Worm (Caenorhabditis elegans) whole organism, L4 larva: ENCODE results near the gene msh-5.

Experiments used
- D1046.2 ChIP-seq: fragments of 200-800 bp; sonication (Bioruptor generic); IDR thresholded peaks from 2 replicates; pipeline ENCODE4 v1.3.6; 2022; ENCODE audit warnings: missing genetic modification characterization, missing compliant biosample characterization
- F26F4.8 ChIP-seq: fragments of 200-800 bp; sonication (Bioruptor generic); conservative IDR thresholded peaks from 2 replicates; pipeline ENCODE4 v1.3.6; 2022; ENCODE audit warnings: missing genetic modification characterization, missing compliant biosample characterization
- F37D6.2 ChIP-seq: sonication (generic microtip); optimal IDR thresholded peaks from 2 replicates; lab custom pipeline; 2016; ENCODE audit warnings: mild to moderate bottlenecking, missing genetic modification characterization, missing compliant biosample characterization
- F44E2.7 ChIP-seq: fragments of 200-800 bp; sonication (Bioruptor generic); IDR thresholded peaks from 2 replicates; pipeline ENCODE4 v2.1.2; 2022; ENCODE audit warnings: missing genetic modification characterization, missing compliant biosample characterization
- F49E8.2 ChIP-seq: sonication (generic microtip); optimal IDR thresholded peaks from 2 replicates; lab custom pipeline; 2016; ENCODE audit warnings: missing compliant biosample characterization, mild to moderate bottlenecking, missing genetic modification characterization, borderline replicate concordance
- Y105C5A.15 ChIP-seq: fragments of 200-800 bp; sonication (Bioruptor generic); IDR thresholded peaks from 2 replicates; pipeline ENCODE4 v1.3.6; 2022; ENCODE audit warnings: missing genetic modification characterization, missing compliant biosample characterization
- Y75B8A.6 ChIP-seq: fragments of 200-800 bp; sonication (Bioruptor generic); IDR thresholded peaks from 2 replicates; pipeline ENCODE4 v1.3.6; 2022; ENCODE audit warnings: missing genetic modification reagents, missing genetic modification characterization, missing compliant biosample characterization
- attf-4 ChIP-seq: sonication (generic microtip); optimal IDR thresholded peaks from 3 replicates; lab custom pipeline; 2017; ENCODE audit warnings: missing biosample characterization, missing genetic modification characterization
- ceh-20 ChIP-seq: fragments of 200-800 bp; sonication (Bioruptor generic); IDR thresholded peaks from 2 replicates; pipeline ENCODE4 v1.3.6; 2022; ENCODE audit warnings: missing genetic modification reagents, missing genetic modification characterization, missing compliant biosample characterization
- ceh-28 ChIP-seq: fragments of 150-350 bp; optimal IDR thresholded peaks from 2 replicates; lab custom pipeline; 2014; ENCODE audit warnings: missing biosample characterization, missing genetic modification reagents, missing genetic modification characterization
- ceh-82 ChIP-seq: sonication (generic microtip); optimal IDR thresholded peaks from 2 replicates; lab custom pipeline; 2017; ENCODE audit warnings: missing biosample characterization, missing genetic modification characterization
- cey-2 ChIP-seq: sonication (generic microtip); optimal IDR thresholded peaks from 3 replicates; lab custom pipeline; 2017; ENCODE audit warnings: missing genetic modification characterization, mild to moderate bottlenecking, missing compliant biosample characterization, antibody characterized with exemption, borderline replicate concordance; ENCODE audit not compliant: insufficient read depth
- daf-12 ChIP-seq: fragments of 150-350 bp; optimal IDR thresholded peaks from 2 replicates; lab custom pipeline; 2014; ENCODE audit warnings: missing biosample characterization, missing genetic modification reagents, missing genetic modification characterization
- daf-16 ChIP-seq, 3 experiments: sonication (generic microtip); optimal IDR thresholded peaks; 2 replicates each; lab custom pipeline; 2016 to 2017; ENCODE audit warnings: missing genetic modification characterization in 3 of 3, missing genetic modification reagents in 3 of 3, mild to moderate bottlenecking in 2 of 3, missing compliant biosample characterization in 2 of 3, missing biosample characterization in 1 of 3, moderate library complexity in 1 of 3
- dmd-6 ChIP-seq: fragments of 200-800 bp; sonication (Bioruptor generic); IDR thresholded peaks from 2 replicates; pipeline ENCODE4 v1.3.6; 2022; ENCODE audit warnings: missing genetic modification reagents, missing genetic modification characterization, missing compliant biosample characterization
- dmd-8 ChIP-seq: fragments of 200-800 bp; sonication (Bioruptor generic); IDR thresholded peaks from 2 replicates; pipeline ENCODE4 v1.3.6; 2022; ENCODE audit warnings: missing genetic modification characterization, missing compliant biosample characterization
- dpl-1 ChIP-seq: fragments of 150-350 bp; optimal IDR thresholded peaks from 2 replicates; lab custom pipeline; 2014; ENCODE audit warnings: missing biosample characterization, missing genetic modification reagents, missing genetic modification characterization
- fos-1 ChIP-seq: fragments of 150-350 bp; optimal IDR thresholded peaks from 2 replicates; lab custom pipeline; 2014; ENCODE audit warnings: missing biosample characterization, missing genetic modification characterization
- hif-1 ChIP-seq, 2 experiments: sonication (generic microtip); optimal IDR thresholded peaks; 2 replicates each; lab custom pipeline; 2016 to 2017; ENCODE audit warnings: missing compliant biosample characterization in 2 of 2, missing genetic modification characterization in 2 of 2, missing genetic modification reagents in 2 of 2, missing genotype in 2 of 2, mild to moderate bottlenecking in 1 of 2
- hmg-1.1 ChIP-seq: fragments of 200-800 bp; sonication (Bioruptor generic); IDR thresholded peaks from 2 replicates; pipeline ENCODE4 v1.3.6; 2022; ENCODE audit warnings: missing genetic modification reagents, missing genetic modification characterization, missing compliant biosample characterization
- lin-1 ChIP-seq: fragments of 200-800 bp; sonication (Bioruptor generic); IDR thresholded peaks from 2 replicates; pipeline ENCODE4 v1.3.6; 2022; ENCODE audit warnings: missing genetic modification reagents, missing genetic modification characterization, missing compliant biosample characterization
- lin-29 ChIP-seq: fragments of 200-800 bp; sonication (Bioruptor generic); IDR thresholded peaks from 2 replicates; pipeline ENCODE4 v1.3.6; 2022; ENCODE audit warnings: missing genetic modification reagents, missing genetic modification characterization, missing compliant biosample characterization
- lin-39 ChIP-seq: fragments of 150-350 bp; optimal IDR thresholded peaks from 2 replicates; lab custom pipeline; 2014; ENCODE audit warnings: missing biosample characterization, missing genetic modification reagents, missing genetic modification characterization
- madf-5 ChIP-seq, 2 experiments: fragments of 200-800 bp; sonication (Bioruptor generic); IDR thresholded peaks; 2 replicates each; pipeline ENCODE4 v1.3.6; 2022; ENCODE audit warnings: missing compliant biosample characterization in 2 of 2, missing genetic modification characterization in 2 of 2
- mdl-1 ChIP-seq, 2 experiments: fragments of 150-350 bp in 1 of 2; sonication (generic microtip) in 1 of 2; optimal IDR thresholded peaks; 2 replicates each; lab custom pipeline; 2014 to 2017; ENCODE audit warnings: missing biosample characterization in 2 of 2, missing genetic modification characterization in 2 of 2
- mxl-2 ChIP-seq: fragments of 200-800 bp; sonication (Bioruptor generic); conservative IDR thresholded peaks from 2 replicates; pipeline ENCODE4 v1.3.6; 2022; ENCODE audit warnings: missing genetic modification reagents, missing genetic modification characterization, missing compliant biosample characterization
- nhr-102 ChIP-seq: sonication (generic microtip); optimal IDR thresholded peaks from 2 replicates; lab custom pipeline; 2016; ENCODE audit warnings: mild to moderate bottlenecking, missing genetic modification characterization, moderate library complexity, missing compliant biosample characterization
- nhr-25 ChIP-seq: sonication (generic microtip); optimal IDR thresholded peaks from 2 replicates; lab custom pipeline; 2017; ENCODE audit warnings: missing genetic modification characterization, mild to moderate bottlenecking, missing compliant biosample characterization, antibody characterized with exemption, moderate library complexity, borderline replicate concordance; ENCODE audit not compliant: insufficient read depth
- nhr-28 ChIP-seq: fragments of 150-350 bp; optimal IDR thresholded peaks from 2 replicates; lab custom pipeline; 2014; ENCODE audit warnings: missing biosample characterization, missing genetic modification characterization
- nhr-76 ChIP-seq: fragments of 150-350 bp; optimal IDR thresholded peaks from 2 replicates; lab custom pipeline; 2014; ENCODE audit warnings: missing biosample characterization, missing genetic modification characterization
- rbr-2 ChIP-seq: sonication (generic microtip); optimal IDR thresholded peaks from 2 replicates; lab custom pipeline; 2016; ENCODE audit warnings: missing genotype, missing genetic modification characterization, missing compliant biosample characterization
- saeg-2 ChIP-seq: fragments of 200-800 bp; sonication (Bioruptor generic); IDR thresholded peaks from 2 replicates; pipeline ENCODE4 v1.3.6; 2022; ENCODE audit warnings: missing genetic modification reagents, missing genetic modification characterization, missing compliant biosample characterization
- snpc-1.2 ChIP-seq: fragments of 200-800 bp; sonication (Bioruptor generic); IDR thresholded peaks from 2 replicates; pipeline ENCODE4 v1.3.6; 2022; ENCODE audit warnings: missing genetic modification reagents, missing genetic modification characterization, missing compliant biosample characterization
- snpc-4 ChIP-seq: fragments of 150-350 bp; optimal IDR thresholded peaks from 2 replicates; lab custom pipeline; 2014; ENCODE audit warnings: missing biosample characterization, missing genetic modification characterization
- tag-97 ChIP-seq: fragments of 200-800 bp; sonication (Bioruptor generic); IDR thresholded peaks from 2 replicates; pipeline ENCODE4 v1.3.6; 2022; ENCODE audit warnings: missing genetic modification characterization, missing compliant biosample characterization
- tra-1 ChIP-seq: fragments of 200-800 bp; sonication (Bioruptor generic); IDR thresholded peaks from 2 replicates; pipeline ENCODE4 v1.3.6; 2022; ENCODE audit warnings: missing genetic modification reagents, missing genetic modification characterization, missing compliant biosample characterization
- zag-1 ChIP-seq: fragments of 150-350 bp; optimal IDR thresholded peaks from 2 replicates; lab custom pipeline; 2014; ENCODE audit warnings: missing biosample characterization, missing genetic modification characterization
- zfp-3 ChIP-seq: fragments of 200-800 bp; sonication (Bioruptor generic); conservative IDR thresholded peaks from 2 replicates; pipeline ENCODE4 v1.3.6; 2022; ENCODE audit warnings: missing genetic modification reagents, missing genetic modification characterization, missing compliant biosample characterization
- zip-2 ChIP-seq: fragments of 150-350 bp; optimal IDR thresholded peaks from 2 replicates; lab custom pipeline; 2014; ENCODE audit warnings: missing biosample characterization, missing genetic modification characterization

Gene msh-5

ce11 chrIV:13180723-13181122, 25.7 kb downstream of the msh-5 start, which contains the start of gene F58D2.3:
F58D2.3 (minus strand) TSS chrIV:13180823.
- TF ChIP-seq rbr-2 (tag; lab: Kevin White, UChicago): no peak
- TF ChIP-seq F49E8.2: no peak
- no peak for TF ChIP-seq dpl-1 (GFP tag; lab: Kevin White, UChicago)
- TF ChIP-seq mdl-1 (tag; optimal IDR thresholded peaks at IDR 0.05; lab: Kevin White, UChicago): no peak
- TF ChIP-seq nhr-76 (tag; lab: Kevin White, UChicago): no peak
- no peak for TF ChIP-seq D1046.2 (GFP tag; lab: Robert Waterston, UW)
- TF ChIP-seq nhr-28: no peak
- TF ChIP-seq dmd-6 (GFP tag; lab: Robert Waterston, UW): no peak
- no peak for TF ChIP-seq snpc-4 (tag; lab: Kevin White, UChicago)
- TF ChIP-seq zip-2 (tag; lab: Kevin White, UChicago): no peak
- TF ChIP-seq snpc-1.2 (GFP tag; lab: Robert Waterston, UW): no peak
- no peak for TF ChIP-seq saeg-2
- TF ChIP-seq cey-2 (tag; lab: Kevin White, UChicago): no peak

ce11 chrIV:13188959-13189358, 33.9 kb downstream of the msh-5 start, which contains the start of gene F58D2.4:
F58D2.4 (minus strand) TSS chrIV:13189059.
- no peak for TF ChIP-seq tra-1 (GFP tag; lab: Robert Waterston, UW)
- TF ChIP-seq hif-1 (tag; optimal IDR thresholded peaks at IDR 0.05; lab: Kevin White, UChicago): no peak
- TF ChIP-seq attf-4: no peak
- TF ChIP-seq ceh-20: no peak
- no peak for TF ChIP-seq nhr-76 (tag; lab: Kevin White, UChicago)
- no peak for TF ChIP-seq nhr-25 (tag; lab: Kevin White, UChicago)
- TF ChIP-seq zag-1 (tag; lab: Kevin White, UChicago): no peak
- no peak for TF ChIP-seq Y75B8A.6 (GFP tag; lab: Robert Waterston, UW)
- TF ChIP-seq F44E2.7 (GFP tag; lab: Robert Waterston, UW): no peak
- no peak for TF ChIP-seq daf-16 (GFP tag; optimal IDR thresholded peaks at IDR 0.05; lab: Kevin White, UChicago)
- no peak for TF ChIP-seq daf-16 (tag; optimal IDR thresholded peaks at IDR 0.05; lab: Kevin White, UChicago)
- no peak for TF ChIP-seq F26F4.8
- TF ChIP-seq snpc-4 (tag; lab: Kevin White, UChicago): no peak
- no peak for TF ChIP-seq hmg-1.1
- no peak for TF ChIP-seq lin-29
- TF ChIP-seq dpl-1 (GFP tag; lab: Kevin White, UChicago): no peak
- no peak for TF ChIP-seq lin-39 (tag; lab: Kevin White, UChicago)

ce11 chrIV:13189467-13189866, 34.4 kb downstream of the msh-5 start, which contains the start of gene F58D2.2:
F58D2.2 (plus strand) TSS chrIV:13189767.
- TF ChIP-seq madf-5 (GFP tag; IDR thresholded peaks at IDR 0.05; lab: Robert Waterston, UW) (no peak), zip-2 (tag; lab: Kevin White, UChicago) (no peak), ceh-82 (tag; lab: Kevin White, UChicago) (no peak), lin-1 (GFP tag; lab: Robert Waterston, UW) (no peak), ceh-28 (no peak), dmd-8 (GFP tag; lab: Robert Waterston, UW) (no peak), F37D6.2 (tag; lab: Kevin White, UChicago) (no peak), dpl-1 (GFP tag; lab: Kevin White, UChicago) (no peak), fos-1 (tag; lab: Kevin White, UChicago) (no peak), mxl-2 (no peak), zfp-3 (GFP tag; lab: Robert Waterston, UW) (no peak), tag-97 (GFP tag; lab: Robert Waterston, UW) (no peak), daf-12 (tag; lab: Kevin White, UChicago) (no peak), nhr-102 (tag; lab: Kevin White, UChicago) (no peak), Y105C5A.15 (GFP tag; lab: Robert Waterston, UW) (no peak)
